Worm (Caenorhabditis elegans) whole organism, L1 larva: Measurements from ENCODE around the gene C16C8.5.

Source experiments
- C16A3.4 ChIP-seq: fragments of 150-350 bp; optimal IDR thresholded peaks from 2 replicates; lab custom pipeline; 2014; ENCODE audit warnings: missing biosample characterization, missing genetic modification characterization
- F16B12.6 ChIP-seq: fragments of 150-350 bp; optimal IDR thresholded peaks from 2 replicates; lab custom pipeline; 2014; ENCODE audit warnings: missing biosample characterization, missing genetic modification characterization
- Y116A8C.19 ChIP-seq: sonication (generic microtip); optimal IDR thresholded peaks from 2 replicates; lab custom pipeline; 2016; ENCODE audit warnings: missing compliant biosample characterization, missing genetic modification characterization, borderline replicate concordance
- aly-2 ChIP-seq: fragments of 150-350 bp; optimal IDR thresholded peaks from 2 replicates; lab custom pipeline; 2014; ENCODE audit warnings: missing biosample characterization, missing genetic modification characterization
- blmp-1 ChIP-seq: fragments of 150-350 bp; optimal IDR thresholded peaks from 2 replicates; lab custom pipeline; 2014; ENCODE audit warnings: missing biosample characterization, missing genetic modification characterization
- ceh-88 ChIP-seq: fragments of 200-800 bp; sonication (Bioruptor generic); IDR thresholded peaks from 2 replicates; pipeline ENCODE4 v1.3.6; 2022; ENCODE audit warnings: missing genetic modification characterization, missing compliant biosample characterization
- dpl-1 ChIP-seq, 3 experiments: fragments of 150-350 bp in 2 of 3; sonication (generic microtip) in 1 of 3; optimal IDR thresholded peaks; 2 replicates each; lab custom pipeline; 2014 to 2017; ENCODE audit warnings: missing biosample characterization in 3 of 3, missing genetic modification characterization in 3 of 3, missing genetic modification reagents in 3 of 3
- efl-3 ChIP-seq: fragments of 200-800 bp; sonication (Bioruptor generic); optimal IDR thresholded peaks from 2 replicates; lab custom pipeline; 2018; ENCODE audit warnings: mild to moderate bottlenecking, missing genetic modification characterization, missing compliant biosample characterization
- egl-13 ChIP-seq: sonication (generic microtip); optimal IDR thresholded peaks from 2 replicates; lab custom pipeline; 2016; ENCODE audit warnings: missing genotype, missing genetic modification reagents, missing genetic modification characterization, missing compliant biosample characterization
- egl-27 ChIP-seq, 2 experiments: fragments of 150-350 bp in 1 of 2; sonication (generic microtip); optimal IDR thresholded peaks; 3 replicates each; lab custom pipeline; 2017 to 2018; ENCODE audit warnings: missing biosample characterization in 2 of 2, missing genetic modification characterization in 2 of 2, missing genetic modification reagents in 2 of 2
- elt-2 ChIP-seq: sonication (generic microtip); optimal IDR thresholded peaks from 2 replicates; lab custom pipeline; 2016; ENCODE audit warnings: missing genetic modification characterization, mild to moderate bottlenecking, inconsistent platforms, missing compliant biosample characterization, missing genetic modification reagents
- elt-3 ChIP-seq, 6 experiments: fragments of 150-350 bp in 1 of 6; sonication (generic microtip); optimal IDR thresholded peaks; 2 replicates each; lab custom pipeline; 2017 to 2018; ENCODE audit warnings: missing biosample characterization in 6 of 6, missing genetic modification characterization in 6 of 6, inconsistent platforms in 1 of 6
- ets-5 ChIP-seq: fragments of 200-800 bp; sonication (Bioruptor generic); IDR thresholded peaks from 2 replicates; pipeline ENCODE4 v1.3.6; 2022; ENCODE audit warnings: missing genetic modification characterization, missing compliant biosample characterization
- fkh-4 ChIP-seq: sonication (generic microtip); optimal IDR thresholded peaks from 2 replicates; lab custom pipeline; 2016; ENCODE audit warnings: missing compliant biosample characterization, missing genetic modification characterization, borderline replicate concordance
- grh-1 ChIP-seq: fragments of 200-800 bp; sonication (Bioruptor generic); IDR thresholded peaks from 2 replicates; pipeline ENCODE4 v1.3.6; 2022; ENCODE audit warnings: missing genetic modification reagents, missing genetic modification characterization, missing compliant biosample characterization
- hlh-17 ChIP-seq: fragments of 200-800 bp; sonication (Bioruptor generic); optimal IDR thresholded peaks from 2 replicates; lab custom pipeline; 2018; ENCODE audit warnings: missing genetic modification characterization, mild to moderate bottlenecking, missing compliant biosample characterization, moderate library complexity, borderline replicate concordance
- hpl-2 ChIP-seq: fragments of 150-350 bp; optimal IDR thresholded peaks from 2 replicates; lab custom pipeline; 2014; ENCODE audit warnings: missing biosample characterization, missing genetic modification reagents, missing genetic modification characterization
- jun-1 ChIP-seq: fragments of 150-350 bp; optimal IDR thresholded peaks from 2 replicates; lab custom pipeline; 2014; ENCODE audit warnings: missing biosample characterization, missing genetic modification reagents, missing genetic modification characterization
- lin-15B ChIP-seq: fragments of 150-350 bp; sonication (generic microtip); optimal IDR thresholded peaks from 3 replicates; lab custom pipeline; 2014; ENCODE audit warnings: missing biosample characterization, missing genetic modification characterization
- lin-35 ChIP-seq, 2 experiments: fragments of 150-350 bp; optimal IDR thresholded peaks; 2 replicates each; lab custom pipeline; 2014; ENCODE audit warnings: missing biosample characterization in 2 of 2, missing genetic modification characterization in 2 of 2, missing genetic modification reagents in 2 of 2
- lsy-2 ChIP-seq, 2 experiments: fragments of 150-350 bp; optimal IDR thresholded peaks; 2 replicates each; lab custom pipeline; 2014; ENCODE audit warnings: missing biosample characterization in 2 of 2, missing genetic modification characterization in 2 of 2
- mab-9 ChIP-seq: fragments of 200-800 bp; sonication (Bioruptor generic); IDR thresholded peaks from 2 replicates; pipeline ENCODE4 v1.3.6; 2022; ENCODE audit warnings: missing genetic modification reagents, missing genetic modification characterization, missing compliant biosample characterization
- mdl-1 ChIP-seq, 2 experiments: fragments of 150-350 bp; optimal IDR thresholded peaks; 2 replicates each; lab custom pipeline; 2014 to 2017; ENCODE audit warnings: missing biosample characterization in 2 of 2, missing genetic modification characterization in 2 of 2, inconsistent platforms in 1 of 2
- mef-2 ChIP-seq: fragments of 150-350 bp; optimal IDR thresholded peaks from 2 replicates; lab custom pipeline; 2014; ENCODE audit warnings: missing biosample characterization, missing genetic modification characterization
- nhr-12 ChIP-seq: sonication (generic microtip); optimal IDR thresholded peaks from 2 replicates; lab custom pipeline; 2017; ENCODE audit warnings: missing biosample characterization, missing genetic modification characterization
- nhr-20 ChIP-seq: sonication (generic microtip); optimal IDR thresholded peaks from 2 replicates; lab custom pipeline; 2016; ENCODE audit warnings: mild to moderate bottlenecking, missing genetic modification characterization, missing compliant biosample characterization
- nhr-47 ChIP-seq: sonication (generic microtip); optimal IDR thresholded peaks from 2 replicates; lab custom pipeline; 2016; ENCODE audit warnings: mild to moderate bottlenecking, missing genetic modification characterization, moderate library complexity, missing compliant biosample characterization
- nhr-71 ChIP-seq: sonication (generic microtip); optimal IDR thresholded peaks from 2 replicates; lab custom pipeline; 2016; ENCODE audit warnings: mild to moderate bottlenecking, missing genetic modification characterization, moderate library complexity, missing compliant biosample characterization
- nhr-84 ChIP-seq: sonication (generic microtip); optimal IDR thresholded peaks from 2 replicates; lab custom pipeline; 2017; ENCODE audit warnings: missing biosample characterization, missing genetic modification characterization
- pqm-1 ChIP-seq: sonication (generic microtip); optimal IDR thresholded peaks from 3 replicates; lab custom pipeline; 2017; ENCODE audit warnings: missing biosample characterization, missing genetic modification characterization
- rnt-1 ChIP-seq: sonication (generic microtip); optimal IDR thresholded peaks from 2 replicates; lab custom pipeline; 2016; ENCODE audit warnings: mild to moderate bottlenecking, missing genetic modification characterization, moderate library complexity, missing compliant biosample characterization
- skn-1 ChIP-seq: fragments of 150-350 bp; optimal IDR thresholded peaks from 2 replicates; lab custom pipeline; 2014; ENCODE audit warnings: missing biosample characterization, missing genetic modification characterization
- snu-23 ChIP-seq: sonication (generic microtip); optimal IDR thresholded peaks from 2 replicates; lab custom pipeline; 2016; ENCODE audit warnings: missing genetic modification characterization, missing compliant biosample characterization
- unc-130 ChIP-seq: fragments of 150-350 bp; optimal IDR thresholded peaks from 2 replicates; lab custom pipeline; 2017; ENCODE audit warnings: missing biosample characterization, missing genetic modification characterization, inconsistent platforms
- unc-86 ChIP-seq: sonication (generic microtip); optimal IDR thresholded peaks from 2 replicates; lab custom pipeline; 2016; ENCODE audit warnings: missing genetic modification characterization, missing compliant biosample characterization
- vab-15 ChIP-seq: sonication (generic microtip); optimal IDR thresholded peaks from 2 replicates; lab custom pipeline; 2017; ENCODE audit warnings: missing genotype, mild to moderate bottlenecking, missing genetic modification characterization, missing compliant biosample characterization
- ztf-11 ChIP-seq, 2 experiments: sonication (generic microtip); optimal IDR thresholded peaks; 2 replicates each; lab custom pipeline; 2016 to 2017; ENCODE audit warnings: missing genetic modification characterization in 2 of 2, missing biosample characterization in 1 of 2, missing compliant biosample characterization in 1 of 2

C16C8.5 gene

ce11 chrII:3448776-3449280 lies 3.6 kb upstream of the C16C8.5 start, which contains the start of gene C16C8.25:
C16C8.25 (plus strand) TSS chrII:3449230.
- no peak for TF ChIP-seq snu-23
- TF ChIP-seq, all 84 proteins: peak for 0

ce11 chrII:3447906-3448305 lies 2.7 kb upstream of the C16C8.5 start, which contains the start of gene C16C8.21:
C16C8.21 (plus strand) TSS chrII:3448206.
- TF ChIP-seq egl-27 (tag; optimal IDR thresholded peaks at IDR 0.05; lab: Kevin White, UChicago) (no peak), unc-130 (no peak), lin-35 (GFP tag; optimal IDR thresholded peaks at IDR 0.05; lab: Kevin White, UChicago) (no peak)

ce11 chrII:3446647-3447046 lies 1.5 kb upstream of the C16C8.5 start, which contains the start of the genes C16C8.20 and gldi-6:
C16C8.20 (plus strand) TSS chrII:3446947.
gldi-6 (plus strand) TSS chrII:3446947.
- TF ChIP-seq jun-1 (tag; lab: Kevin White, UChicago): no peak
- TF ChIP-seq dpl-1 (GFP tag; optimal IDR thresholded peaks at IDR 0.05; lab: Kevin White, UChicago): no peak
- no peak for TF ChIP-seq mab-9 (GFP tag; lab: Robert Waterston, UW)
- TF ChIP-seq mef-2 (tag; lab: Kevin White, UChicago): no peak
- no peak for TF ChIP-seq hlh-17
- TF ChIP-seq F16B12.6 (tag; lab: Kevin White, UChicago): no peak

ce11 chrII:3444280-3444679 lies 905 bp downstream of the C16C8.5 start, which contains the start of gene C16C8.4:
C16C8.4 (minus strand) TSS chrII:3444380.
- TF ChIP-seq F16B12.6 (tag; lab: Kevin White, UChicago) (no peak), elt-2 (tag; lab: Kevin White, UChicago) (no peak), nhr-71 (no peak), mef-2 (tag; lab: Kevin White, UChicago) (no peak), lin-15B (tag; lab: Kevin White, UChicago) (no peak), blmp-1 (tag; lab: Kevin White, UChicago) (no peak), Y116A8C.19 (tag; lab: Kevin White, UChicago) (no peak), lsy-2 (tag; optimal IDR thresholded peaks at IDR 0.05; lab: Kevin White, UChicago) (no peak), elt-3 (tag; optimal IDR thresholded peaks at IDR 0.05; lab: Kevin White, UChicago) (no peak), nhr-20 (tag; lab: Kevin White, UChicago) (no peak), unc-130 (no peak), skn-1 (no peak), nhr-84 (tag; lab: Kevin White, UChicago) (no peak), rnt-1 (no peak), fkh-4 (no peak), C16A3.4 (no peak), efl-3 (GFP tag; lab: Kevin White, UChicago) (no peak), hpl-2 (no peak), ceh-88 (GFP tag; lab: Robert Waterston, UW) (no peak)

DNA sequence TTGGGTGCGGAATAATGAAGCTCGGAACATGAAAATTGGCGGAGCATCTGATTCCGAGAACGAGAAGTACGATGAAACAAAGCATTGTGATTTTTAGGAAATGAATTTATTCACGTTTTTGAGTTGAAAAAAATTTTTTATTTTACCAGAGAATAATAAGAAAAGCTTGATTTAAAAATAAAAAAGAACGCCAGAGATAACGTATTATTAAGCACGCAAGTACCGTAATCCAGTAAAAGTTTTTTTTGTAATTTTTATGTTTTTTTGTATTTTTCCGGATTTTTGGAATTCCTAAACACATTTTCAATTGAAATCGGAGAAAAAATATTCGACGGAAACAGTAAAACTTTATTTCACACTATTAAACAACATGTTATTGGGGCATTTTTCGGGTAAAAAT lies 2.0 kb downstream of the C16C8.5 start, which contains the start of gene C16C8.22:
Gene C16C8.22, minus strand, starts transcription at position 101 of the 400 bp plus-strand sequence.
- TF ChIP-seq snu-23 (no peak), ztf-11 (tag; optimal IDR thresholded peaks at IDR 0.05; lab: Kevin White, UChicago) (no peak), grh-1 (GFP tag; lab: Robert Waterston, UW) (no peak), egl-13 (tag; lab: Kevin White, UChicago) (no peak), mef-2 (tag; lab: Kevin White, UChicago) (no peak), nhr-12 (tag; lab: Kevin White, UChicago) (no peak), pqm-1 (tag; lab: Kevin White, UChicago) (no peak), nhr-47 (no peak), aly-2 (tag; lab: Kevin White, UChicago) (no peak), mdl-1 (tag; optimal IDR thresholded peaks at IDR 0.05; lab: Kevin White, UChicago) (no peak), nhr-71 (no peak), unc-86 (tag; lab: Kevin White, UChicago) (no peak), vab-15 (tag; lab: Kevin White, UChicago) (no peak), ets-5 (GFP tag; lab: Robert Waterston, UW) (no peak)
